Fruit fly (Drosophila melanogaster): ENCODE measurements around the gene ouib.
A peak's percentile ranks its signal among the peaks of the same experiment; 100 is the strongest.

Gene ouib

dm6 chr3R:8731597-8732263, 6.5 kb downstream of the ouib start, which contains the start of the genes M1BP and CG8202 (continued):
- TF ChIP-seq CG4282 (GFP tag; optimal IDR thresholded peaks at IDR 0.05) (no peak), CG17568 (GFP tag; optimal IDR thresholded peaks at IDR 0.05) (no peak), CG12744 (GFP tag; optimal IDR thresholded peaks at IDR 0.05) (peak; percentile 31), schlank (tag; optimal IDR thresholded peaks at IDR 0.05) (peak; percentile 53), Max (GFP tag; optimal IDR thresholded peaks at IDR 0.05) (peak; percentile 74), sqz (GFP tag; optimal IDR thresholded peaks at IDR 0.05) (no peak), Optix (GFP tag; IDR thresholded peaks at IDR 0.05) (peak; percentile 65; the same call in 2 of the 3 replicates), ac (GFP tag; optimal IDR thresholded peaks at IDR 0.05) (peak; percentile 74), CG2889 (GFP tag; IDR thresholded peaks at IDR 0.05) (peak; percentile 55; the same call in 1 of the 3 replicates), yki (optimal IDR thresholded peaks at IDR 0.05) (peak; percentile 29), unpg (GFP tag; optimal IDR thresholded peaks at IDR 0.05) (peak; percentile 80), bbx (GFP tag; IDR thresholded peaks at IDR 0.05; ENCODE audit: partially characterized antibody) (no peak), CG2199 (GFP tag; IDR thresholded peaks at IDR 0.05) (no peak), nau (GFP tag; optimal IDR thresholded peaks at IDR 0.05) (no peak), CG17612 (GFP tag; IDR thresholded peaks at IDR 0.05) (no peak), CG10209 (GFP tag; optimal IDR thresholded peaks at IDR 0.05) (peak; percentile 90), btn (GFP tag; optimal IDR thresholded peaks at IDR 0.05) (no peak), lov (optimal IDR thresholded peaks at IDR 0.05) (no peak), lov (GFP tag; IDR thresholded peaks at IDR 0.05) (no peak), CG5953 (GFP tag; IDR thresholded peaks at IDR 0.05) (no peak), CG15601 (tag; optimal IDR thresholded peaks at IDR 0.05) (peak; percentile 89), toy (GFP tag; IDR thresholded peaks at IDR 0.05) (no peak; the same call in 1 of the 2 replicates), trh (GFP tag; optimal IDR thresholded peaks at IDR 0.05) (peak; percentile 77), ssp (GFP tag; IDR thresholded peaks at IDR 0.05) (peak; percentile 56; the same call in 1 of the 2 replicates), fd3F (GFP tag; optimal IDR thresholded peaks at IDR 0.05) (peak; percentile 83), B-H2 (GFP tag; optimal IDR thresholded peaks at IDR 0.05) (peak; percentile 93), CG43689 (GFP tag; IDR thresholded peaks at IDR 0.05) (peak; percentile 57; the same call in 1 of the 2 replicates), vvl (GFP tag; IDR thresholded peaks at IDR 0.05) (peak; percentile 83), tup (GFP tag; optimal IDR thresholded peaks at IDR 0.05) (peak; percentile 4), ase (GFP tag; IDR thresholded peaks at IDR 0.05) (peak; percentile 52; the same call in 1 of the 3 replicates), onecut (GFP tag; IDR thresholded peaks at IDR 0.05) (peak; percentile 69), CG1233 (GFP tag; optimal IDR thresholded peaks at IDR 0.05) (peak; percentile 96), CG17186 (GFP tag; optimal IDR thresholded peaks at IDR 0.05) (no peak), HmgZ (tag; optimal IDR thresholded peaks at IDR 0.05) (peak; percentile 56), pita (GFP tag; optimal IDR thresholded peaks at IDR 0.05) (no peak), CG15073 (GFP tag; optimal IDR thresholded peaks at IDR 0.05) (no peak), Kr (GFP tag; optimal IDR thresholded peaks at IDR 0.05) (peak; percentile 7), lilli (GFP tag; optimal IDR thresholded peaks at IDR 0.05) (peak; percentile 81), lab (GFP tag; optimal IDR thresholded peaks at IDR 0.05) (no peak), emc (GFP tag; optimal IDR thresholded peaks at IDR 0.05) (peak; percentile 12), pum (GFP tag; optimal IDR thresholded peaks at IDR 0.05) (peak; percentile 56), gsb-n (tag; optimal IDR thresholded peaks at IDR 0.05) (peak; percentile 93), gcm2 (GFP tag; optimal IDR thresholded peaks at IDR 0.05) (no peak), sc (optimal IDR thresholded peaks at IDR 0.05) (no peak), sc (GFP tag; optimal IDR thresholded peaks at IDR 0.05) (peak; percentile 86), CG33213 (GFP tag; optimal IDR thresholded peaks at IDR 0.05) (no peak), CG14860 (GFP tag; IDR thresholded peaks at IDR 0.05; ENCODE audit: partially characterized antibody) (no peak), Elba2 (GFP tag; optimal IDR thresholded peaks at IDR 0.05) (peak; percentile 53), zen (tag; optimal IDR thresholded peaks at IDR 0.05) (peak; percentile 83), CG6813 (GFP tag; optimal IDR thresholded peaks at IDR 0.05) (peak; percentile 81), Hmr (GFP tag; optimal IDR thresholded peaks at IDR 0.05) (no peak)
